Fruit fly (Drosophila melanogaster) whole organism, prepupa: Measurements from ENCODE around the gene IFT57.

Experiments
- Blimp-1 ChIP-seq: fragments of 200-800 bp; sonication (Bioruptor generic); optimal IDR thresholded peaks from 3 replicates; lab custom pipeline; 2017; ENCODE audit warnings: missing biosample characterization, missing genetic modification characterization, mild to moderate bottlenecking, moderate library complexity, missing genetic modification reagents
- CG10631 ChIP-seq: fragments of 200-800 bp; sonication (Bioruptor generic); optimal IDR thresholded peaks from 2 replicates; lab custom pipeline; 2016; ENCODE audit warnings: missing biosample characterization, missing genetic modification characterization
- CG11762 ChIP-seq: fragments of 200-800 bp; sonication (Bioruptor generic); optimal IDR thresholded peaks from 3 replicates; lab custom pipeline; 2016; ENCODE audit warnings: missing biosample characterization, missing genetic modification characterization; ENCODE audit not compliant: insufficient read depth
- CG11902 ChIP-seq: fragments of 200-800 bp; sonication (Bioruptor generic); optimal IDR thresholded peaks from 3 replicates; lab custom pipeline; 2016; ENCODE audit warnings: missing biosample characterization, missing genetic modification characterization
- CG3032 ChIP-seq: fragments of 200-800 bp; optimal IDR thresholded peaks from 2 replicates; lab custom pipeline; 2019; ENCODE audit warnings: missing biosample characterization, mild to moderate bottlenecking, missing genetic modification characterization, moderate library complexity
- CG31627 ChIP-seq: fragments of 200-800 bp; sonication (Bioruptor generic); optimal IDR thresholded peaks from 3 replicates; lab custom pipeline; 2016; ENCODE audit warnings: missing biosample characterization, missing genetic modification characterization
- CG32006 ChIP-seq: fragments of 200-800 bp; sonication (Bioruptor generic); optimal IDR thresholded peaks from 3 replicates; lab custom pipeline; 2017; ENCODE audit warnings: missing biosample characterization, mild to moderate bottlenecking, missing genetic modification characterization
- CG34406 ChIP-seq: fragments of 200-800 bp; sonication (Bioruptor generic); optimal IDR thresholded peaks from 3 replicates; lab custom pipeline; 2016; ENCODE audit warnings: missing biosample characterization, missing genetic modification characterization
- CG3919 ChIP-seq: fragments of 200-800 bp; sonication (Bioruptor generic); optimal IDR thresholded peaks from 3 replicates; lab custom pipeline; 2016; ENCODE audit warnings: missing biosample characterization, missing genetic modification characterization
- CG4318 ChIP-seq: fragments of 200-800 bp; sonication (Bioruptor generic); optimal IDR thresholded peaks from 3 replicates; lab custom pipeline; 2017; ENCODE audit warnings: missing biosample characterization, mild to moderate bottlenecking, missing genetic modification characterization
- CG6163 ChIP-seq: fragments of 200-800 bp; sonication (Bioruptor generic); IDR thresholded peaks from 3 replicates; pipeline ENCODE4 v1.3.6; 2022; ENCODE audit warnings: missing biosample characterization, missing genetic modification characterization
- CG6792 ChIP-seq: fragments of 200-800 bp; sonication (Bioruptor generic); optimal IDR thresholded peaks from 3 replicates; lab custom pipeline; 2016; ENCODE audit warnings: missing biosample characterization, missing genetic modification characterization
- CG6854 ChIP-seq: fragments of 200-800 bp; sonication (Bioruptor generic); optimal IDR thresholded peaks from 2 replicates; lab custom pipeline; 2017; ENCODE audit warnings: missing biosample characterization, mild to moderate bottlenecking, missing genetic modification characterization
- CG7368 ChIP-seq: fragments of 200-800 bp; sonication (Bioruptor generic); optimal IDR thresholded peaks from 3 replicates; lab custom pipeline; 2016; ENCODE audit warnings: missing biosample characterization, missing genetic modification characterization
- CG8119 ChIP-seq: fragments of 200-800 bp; sonication (Bioruptor generic); IDR thresholded peaks from 3 replicates; pipeline ENCODE4 v1.3.6; 2022; ENCODE audit warnings: missing biosample characterization, missing genetic modification characterization
- CG8319 ChIP-seq: fragments of 200-800 bp; sonication (Bioruptor generic); optimal IDR thresholded peaks from 3 replicates; lab custom pipeline; 2016; ENCODE audit warnings: missing biosample characterization, missing genetic modification characterization
- CG8632 ChIP-seq: fragments of 200-800 bp; sonication (Bioruptor generic); optimal IDR thresholded peaks from 3 replicates; lab custom pipeline; 2016; ENCODE audit warnings: missing biosample characterization, missing genetic modification characterization
- Eip78C ChIP-seq: fragments of 200-800 bp; sonication (Bioruptor generic); peaks from one replicate; lab custom pipeline; 2016; ENCODE audit warnings: missing biosample characterization, missing genetic modification characterization
- Eip93F ChIP-seq: fragments of 200-800 bp; sonication (Bioruptor generic); optimal IDR thresholded peaks from 2 replicates; lab custom pipeline; 2016; ENCODE audit warnings: missing biosample characterization, mild to moderate bottlenecking, missing genetic modification characterization
- Ets96B ChIP-seq: fragments of 200-800 bp; optimal IDR thresholded peaks from 2 replicates; lab custom pipeline; 2019; ENCODE audit warnings: missing biosample characterization, mild to moderate bottlenecking, missing genetic modification characterization, moderate library complexity
- Gug ChIP-seq: fragments of 200-800 bp; sonication (Bioruptor generic); IDR thresholded peaks from 2 replicates; pipeline ENCODE4 v1.3.6; 2022; ENCODE audit warnings: missing biosample characterization, missing genetic modification characterization
- Hr39 ChIP-seq: fragments of 200-800 bp; sonication (Bioruptor generic); optimal IDR thresholded peaks from 2 replicates; lab custom pipeline; 2016; ENCODE audit warnings: missing biosample characterization, missing genetic modification characterization
- Hr4 ChIP-seq: fragments of 200-800 bp; sonication (Bioruptor generic); optimal IDR thresholded peaks from 3 replicates; lab custom pipeline; 2016; ENCODE audit warnings: missing biosample characterization, missing genetic modification characterization
- Lpt ChIP-seq: fragments of 200-800 bp; sonication (Bioruptor generic); optimal IDR thresholded peaks from 3 replicates; lab custom pipeline; 2016; ENCODE audit warnings: missing biosample characterization, missing genetic modification characterization
- Met ChIP-seq: fragments of 200-800 bp; sonication (Bioruptor generic); optimal IDR thresholded peaks from 3 replicates; lab custom pipeline; 2016; ENCODE audit warnings: missing biosample characterization, missing genetic modification characterization
- OdsH ChIP-seq: fragments of 200-800 bp; sonication (Bioruptor generic); optimal IDR thresholded peaks from 3 replicates; lab custom pipeline; 2016; ENCODE audit warnings: missing biosample characterization, missing genetic modification characterization
- Sox14 ChIP-seq: fragments of 200-800 bp; sonication (Bioruptor generic); optimal IDR thresholded peaks from 3 replicates; lab custom pipeline; 2016; ENCODE audit warnings: missing biosample characterization, missing genetic modification characterization
- Sox15 ChIP-seq: fragments of 200-800 bp; sonication (Bioruptor generic); optimal IDR thresholded peaks from 3 replicates; lab custom pipeline; 2016; ENCODE audit warnings: missing biosample characterization, missing genetic modification characterization
- achi ChIP-seq: fragments of 200-800 bp; sonication (Bioruptor generic); optimal IDR thresholded peaks from 3 replicates; lab custom pipeline; 2016; ENCODE audit warnings: missing biosample characterization, missing genetic modification characterization
- cyc ChIP-seq: fragments of 200-800 bp; sonication (Bioruptor generic); optimal IDR thresholded peaks from 3 replicates; lab custom pipeline; 2016; ENCODE audit warnings: missing biosample characterization, missing genetic modification characterization
- dac ChIP-seq: fragments of 200-800 bp; sonication (Bioruptor generic); optimal IDR thresholded peaks from 2 replicates; lab custom pipeline; 2017; ENCODE audit warnings: missing biosample characterization, mild to moderate bottlenecking, missing genetic modification characterization
- dsx ChIP-seq: fragments of 200-800 bp; optimal IDR thresholded peaks from 3 replicates; lab custom pipeline; 2019; ENCODE audit warnings: missing biosample characterization, mild to moderate bottlenecking, missing genetic modification characterization, moderate library complexity; ENCODE audit not compliant: poor library complexity, severe bottlenecking
- eg ChIP-seq: fragments of 200-800 bp; sonication (Bioruptor generic); IDR thresholded peaks from 3 replicates; pipeline ENCODE4 v1.3.6; 2022; ENCODE audit warnings: missing biosample characterization, missing genetic modification characterization
- esn ChIP-seq: fragments of 200-800 bp; sonication (Bioruptor generic); optimal IDR thresholded peaks from 2 replicates; lab custom pipeline; 2016; ENCODE audit warnings: missing biosample characterization, mild to moderate bottlenecking, missing genetic modification characterization, moderate library complexity
- fd59A ChIP-seq: fragments of 200-800 bp; sonication (Bioruptor generic); optimal IDR thresholded peaks from 2 replicates; lab custom pipeline; 2017; ENCODE audit warnings: missing biosample characterization, mild to moderate bottlenecking, missing genetic modification characterization, missing genetic modification reagents
- fkh ChIP-seq: fragments of 200-800 bp; sonication (Bioruptor generic); optimal IDR thresholded peaks from 3 replicates; lab custom pipeline; 2017; ENCODE audit warnings: missing biosample characterization, mild to moderate bottlenecking, missing genetic modification characterization, moderate library complexity
- lz ChIP-seq: fragments of 200-800 bp; sonication (Bioruptor generic); optimal IDR thresholded peaks from 3 replicates; lab custom pipeline; 2016; ENCODE audit warnings: missing biosample characterization, missing genetic modification characterization
- net ChIP-seq: fragments of 200-800 bp; sonication (Bioruptor generic); optimal IDR thresholded peaks from 3 replicates; lab custom pipeline; 2016; ENCODE audit warnings: missing biosample characterization, missing genetic modification characterization
- pdm3 ChIP-seq: fragments of 200-800 bp; sonication (Bioruptor generic); optimal IDR thresholded peaks from 3 replicates; lab custom pipeline; 2016; ENCODE audit warnings: missing biosample characterization, missing genetic modification characterization
- ss ChIP-seq, 2 experiments: fragments of 200-800 bp; sonication (Bioruptor generic); optimal IDR thresholded peaks; 2 replicates in 1 of 2; 3 replicates in 1 of 2; lab custom pipeline; 2017 to 2018; ENCODE audit warnings: mild to moderate bottlenecking in 2 of 2, missing biosample characterization in 2 of 2, missing genetic modification characterization in 2 of 2, moderate library complexity in 1 of 2
- vri ChIP-seq: fragments of 200-800 bp; sonication (Bioruptor generic); optimal IDR thresholded peaks from 3 replicates; lab custom pipeline; 2016; ENCODE audit warnings: missing biosample characterization, mild to moderate bottlenecking, missing genetic modification characterization

IFT57 gene

dm6 chr2L:3573907-3574306 is 43.3 kb downstream of the IFT57 start (continued):
- TF ChIP-seq CG3919 (GFP tag; lab: Kevin White, UChicago) (peak; percentile 67), CG34406 (GFP tag; lab: Kevin White, UChicago) (peak; percentile 35), Lpt (GFP tag; lab: Kevin White, UChicago) (peak; percentile 55), CG11762 (no peak), CG31627 (GFP tag; lab: Kevin White, UChicago) (peak; percentile 61), esn (GFP tag; lab: Kevin White, UChicago) (peak; percentile 34), cyc (peak; percentile 41), CG6792 (GFP tag; lab: Kevin White, UChicago) (peak; percentile 9), Eip93F (GFP tag; lab: Kevin White, UChicago) (no peak), ss (GFP tag; optimal IDR thresholded peaks at IDR 0.05; lab: Kevin White, UChicago) (no peak), CG6854 (GFP tag; lab: Kevin White, UChicago) (no peak), Blimp-1 (GFP tag; lab: Kevin White, UChicago) (no peak), Gug (GFP tag; lab: Robert Waterston, UW) (peak; percentile 76; the same call in 1 of the 2 replicates), Sox14 (GFP tag; lab: Kevin White, UChicago) (peak; percentile 56), dac (GFP tag; lab: Kevin White, UChicago) (no peak), CG11902 (peak; percentile 42), vri (no peak), CG8319 (GFP tag; lab: Kevin White, UChicago) (peak; percentile 23), OdsH (GFP tag; lab: Kevin White, UChicago) (peak; percentile 68), CG3032 (tag; lab: Kevin White, UChicago) (peak; percentile 31), Sox15 (GFP tag; lab: Kevin White, UChicago) (peak; percentile 14), CG4318 (peak; percentile 52), CG8119 (peak; percentile 61; the same call in 2 of the 3 replicates), fd59A (peak; percentile 39), net (no peak), CG7368 (GFP tag; lab: Kevin White, UChicago) (peak; percentile 40), pdm3 (GFP tag; lab: Kevin White, UChicago) (peak; percentile 54)

dm6 chr2L:3575679-3576442 is 45.3 kb downstream of the IFT57 start, which contains the start of gene CG43815:
Gene CG43815 (plus strand): TSS chr2L:3576210.
- TF ChIP-seq CG4318: peak; percentile 12
- TF ChIP-seq OdsH (GFP tag; lab: Kevin White, UChicago): peak; percentile 5
- TF ChIP-seq Hr4: peak; percentile 18
- no peak for TF ChIP-seq CG8632 (GFP tag; lab: Kevin White, UChicago)
- TF ChIP-seq pdm3 (GFP tag; lab: Kevin White, UChicago): no peak
- TF ChIP-seq CG6854 (GFP tag; lab: Kevin White, UChicago): no peak
- peak; percentile 65 for TF ChIP-seq Eip78C
- TF ChIP-seq CG32006: peak; percentile 38
- TF ChIP-seq net: no peak
- TF ChIP-seq Met (GFP tag; lab: Kevin White, UChicago): peak; percentile 23
- TF ChIP-seq lz (GFP tag; lab: Kevin White, UChicago): no peak
- peak; percentile 47; the same call in 1 of the 3 replicates for TF ChIP-seq CG6163
- no peak for TF ChIP-seq vri
- no peak for TF ChIP-seq achi (GFP tag; lab: Kevin White, UChicago)
- 0 out of 3 replicates have a peak, but pooled peaks have one; percentile 25 for TF ChIP-seq eg
- peak; percentile 67 for TF ChIP-seq fkh (GFP tag; lab: Kevin White, UChicago)
- TF ChIP-seq Sox15 (GFP tag; lab: Kevin White, UChicago): no peak
- TF ChIP-seq CG10631 (GFP tag; lab: Kevin White, UChicago): peak; percentile 30
- TF ChIP-seq CG3919 (GFP tag; lab: Kevin White, UChicago): no peak
- peak; percentile 29 for TF ChIP-seq Ets96B (tag; lab: Kevin White, UChicago)
- 0 out of 3 replicates have a peak, but pooled peaks have one; percentile 37 for TF ChIP-seq CG8119
- peak; percentile 80 for TF ChIP-seq dsx (GFP tag; lab: Kevin White, UChicago)
- TF ChIP-seq Hr39 (GFP tag; lab: Kevin White, UChicago): no peak
- TF ChIP-seq CG31627 (GFP tag; lab: Kevin White, UChicago): no peak
